Fruit fly (Drosophila melanogaster): ENCODE results near the gene CG17746.

dm6 chr3L:3192333-3192894 lies 47.0 kb downstream of the CG17746 start, which contains the start of gene CG14965:
- TF ChIP-seq ab (GFP tag; optimal IDR thresholded peaks at IDR 0.05) (no peak), Dfd (GFP tag; optimal IDR thresholded peaks at IDR 0.05) (no peak), CG14860 (GFP tag; IDR thresholded peaks at IDR 0.05; ENCODE audit: partially characterized antibody) (peak; percentile 87), Spps (tag; optimal IDR thresholded peaks at IDR 0.05) (no peak), z (GFP tag; IDR thresholded peaks at IDR 0.05) (no peak)

Data from whole organism, embryonic.